Fruit fly (Drosophila melanogaster) whole organism, embryonic: ENCODE measurements around the gene CG17154.

Source experiments
- Adf1 ChIP-seq: fragments of 200-800 bp; sonication (Bioruptor generic); IDR thresholded peaks from 2 replicates; pipeline ENCODE4 v1.3.6; 2022; ENCODE audit warnings: missing biosample characterization, missing genetic modification characterization
- CG10543 ChIP-seq: fragments of 200-800 bp; sonication (Bioruptor generic); optimal IDR thresholded peaks from 3 replicates; lab custom pipeline; 2017; ENCODE audit warnings: missing biosample characterization, mild to moderate bottlenecking, missing genetic modification characterization, moderate library complexity
- CG10979 ChIP-seq: fragments of 200-800 bp; sonication (Bioruptor generic); optimal IDR thresholded peaks from 2 replicates; lab custom pipeline; 2018; ENCODE audit warnings: missing biosample characterization, mild to moderate bottlenecking, missing genetic modification characterization, moderate library complexity
- CG11093 ChIP-seq: fragments of 200-800 bp; sonication (Bioruptor generic); IDR thresholded peaks from 3 replicates; pipeline ENCODE4 v1.3.6; 2022; ENCODE audit warnings: missing biosample characterization, missing genetic modification characterization
- CG12219 ChIP-seq: fragments of 200-800 bp; sonication (Bioruptor generic); optimal IDR thresholded peaks from 3 replicates; lab custom pipeline; 2018; ENCODE audit warnings: missing biosample characterization, mild to moderate bottlenecking, missing genetic modification characterization
- CG12769 ChIP-seq: fragments of 200-800 bp; sonication (Bioruptor generic); optimal IDR thresholded peaks from 2 replicates; lab custom pipeline; 2019; ENCODE audit warnings: missing biosample characterization, mild to moderate bottlenecking, missing genetic modification characterization, moderate library complexity
- CG13624 ChIP-seq: fragments of 200-800 bp; sonication (Bioruptor generic); optimal IDR thresholded peaks from 2 replicates; lab custom pipeline; 2016; ENCODE audit warnings: missing biosample characterization, missing genetic modification characterization
- CG13894 ChIP-seq: fragments of 200-800 bp; sonication (Bioruptor generic); optimal IDR thresholded peaks from 3 replicates; lab custom pipeline; 2018; ENCODE audit warnings: missing biosample characterization, mild to moderate bottlenecking, missing genetic modification characterization, moderate library complexity
- CG14014 ChIP-seq: fragments of 200-800 bp; sonication (Bioruptor generic); IDR thresholded peaks from 2 replicates; pipeline ENCODE4 v1.3.6; 2022; ENCODE audit warnings: missing biosample characterization, missing genetic modification characterization
- CG14710 ChIP-seq: fragments of 200-800 bp; sonication (Bioruptor generic); optimal IDR thresholded peaks from 3 replicates; lab custom pipeline; 2019; ENCODE audit warnings: missing biosample characterization, mild to moderate bottlenecking, missing genetic modification characterization, moderate library complexity
- CG1603 ChIP-seq: fragments of 200-800 bp; sonication (Bioruptor generic); optimal IDR thresholded peaks from 2 replicates; lab custom pipeline; 2019; ENCODE audit warnings: missing biosample characterization, mild to moderate bottlenecking, missing genetic modification characterization, moderate library complexity
- CG1647 ChIP-seq: fragments of 200-800 bp; sonication (Bioruptor generic); optimal IDR thresholded peaks from 3 replicates; lab custom pipeline; 2016; ENCODE audit warnings: missing biosample characterization, missing genetic modification characterization
- CG17385 ChIP-seq: fragments of 200-800 bp; sonication (Bioruptor generic); optimal IDR thresholded peaks from 3 replicates; lab custom pipeline; 2018; ENCODE audit warnings: missing biosample characterization, mild to moderate bottlenecking, missing genetic modification characterization
- CG17829 ChIP-seq: fragments of 200-800 bp; optimal IDR thresholded peaks from 2 replicates; lab custom pipeline; 2019; ENCODE audit warnings: missing biosample characterization, mild to moderate bottlenecking, missing genetic modification characterization, moderate library complexity
- CG34224 ChIP-seq: fragments of 200-800 bp; sonication (Bioruptor generic); IDR thresholded peaks from 3 replicates; pipeline ENCODE4 v1.3.6; 2022; ENCODE audit warnings: missing biosample characterization, missing genetic modification characterization; ENCODE audit not compliant: partially characterized antibody
- CG34376 ChIP-seq: fragments of 200-800 bp; sonication (Bioruptor generic); optimal IDR thresholded peaks from 2 replicates; lab custom pipeline; 2018; ENCODE audit warnings: missing biosample characterization, mild to moderate bottlenecking, missing genetic modification characterization
- CG43689 ChIP-seq: fragments of 200-800 bp; sonication (Bioruptor generic); IDR thresholded peaks from 2 replicates; pipeline ENCODE4 v1.3.6; 2022; ENCODE audit warnings: missing biosample characterization, missing genetic modification characterization
- CG4404 ChIP-seq: fragments of 200-800 bp; sonication (Bioruptor generic); IDR thresholded peaks from 2 replicates; pipeline ENCODE4 v1.3.6; 2022; ENCODE audit warnings: missing biosample characterization, missing genetic modification characterization
- CG4707 ChIP-seq: fragments of 200-800 bp; sonication (Bioruptor generic); optimal IDR thresholded peaks from 2 replicates; lab custom pipeline; 2018; ENCODE audit warnings: missing biosample characterization, mild to moderate bottlenecking, missing genetic modification characterization, moderate library complexity
- CG4730 ChIP-seq: fragments of 200-800 bp; sonication (Bioruptor generic); IDR thresholded peaks from 2 replicates; pipeline ENCODE4 v1.3.6; 2022; ENCODE audit warnings: missing biosample characterization, missing genetic modification characterization
- CG6854 ChIP-seq: fragments of 200-800 bp; sonication (Bioruptor generic); optimal IDR thresholded peaks from 3 replicates; lab custom pipeline; 2017; ENCODE audit warnings: missing biosample characterization, mild to moderate bottlenecking, missing genetic modification characterization
- CG7372 ChIP-seq: fragments of 200-800 bp; sonication (Bioruptor generic); IDR thresholded peaks from 2 replicates; pipeline ENCODE4 v1.3.6; 2022; ENCODE audit warnings: missing biosample characterization, missing genetic modification characterization
- CG7987 ChIP-seq: fragments of 200-800 bp; sonication (Bioruptor generic); optimal IDR thresholded peaks from 2 replicates; lab custom pipeline; 2018; ENCODE audit warnings: missing biosample characterization, mild to moderate bottlenecking, missing genetic modification characterization, moderate library complexity
- Drgx ChIP-seq: fragments of 200-800 bp; sonication (Bioruptor generic); IDR thresholded peaks from 2 replicates; pipeline ENCODE4 v1.3.6; 2022; ENCODE audit warnings: missing biosample characterization, missing genetic modification characterization
- GATAe ChIP-seq: fragments of 200-800 bp; sonication (Bioruptor generic); conservative IDR thresholded peaks from 2 replicates; pipeline ENCODE4 v1.3.6; 2022; ENCODE audit warnings: missing biosample characterization, missing genetic modification characterization
- H2.0 ChIP-seq: fragments of 200-800 bp; sonication (Bioruptor generic); IDR thresholded peaks from 2 replicates; pipeline ENCODE4 v1.3.6; 2022; ENCODE audit warnings: missing biosample characterization, missing genetic modification characterization
- Hey ChIP-seq: fragments of 200-800 bp; sonication (Bioruptor generic); optimal IDR thresholded peaks from 3 replicates; lab custom pipeline; 2018; ENCODE audit warnings: missing biosample characterization, mild to moderate bottlenecking, missing genetic modification characterization
- Kr ChIP-seq: fragments of 200-800 bp; sonication (Bioruptor generic); optimal IDR thresholded peaks from 2 replicates; lab custom pipeline; 2017; ENCODE audit warnings: missing biosample characterization, mild to moderate bottlenecking, missing genetic modification characterization
- MESR4 ChIP-seq: fragments of 200-800 bp; sonication (Bioruptor generic); optimal IDR thresholded peaks from 2 replicates; lab custom pipeline; 2018; ENCODE audit warnings: missing biosample characterization, mild to moderate bottlenecking, missing genetic modification characterization, moderate library complexity
- Mad ChIP-seq: fragments of 200-800 bp; sonication (Bioruptor generic); optimal IDR thresholded peaks from 2 replicates; lab custom pipeline; 2016; ENCODE audit warnings: missing biosample characterization, missing genetic modification characterization
- Max ChIP-seq: fragments of 200-800 bp; sonication (Bioruptor generic); optimal IDR thresholded peaks from 2 replicates; lab custom pipeline; 2016; ENCODE audit warnings: missing biosample characterization, mild to moderate bottlenecking, missing genetic modification characterization
- Scr ChIP-seq: fragments of 200-800 bp; sonication (Bioruptor generic); IDR thresholded peaks from 2 replicates; pipeline ENCODE4 v1.3.6; 2022; ENCODE audit warnings: missing biosample characterization, missing genetic modification characterization; ENCODE audit not compliant: partially characterized antibody
- Side ChIP-seq: fragments of 200-800 bp; sonication (Bioruptor generic); optimal IDR thresholded peaks from 2 replicates; lab custom pipeline; 2016; ENCODE audit warnings: missing biosample characterization, missing genetic modification characterization
- Sox100B ChIP-seq: fragments of 200-800 bp; sonication (Bioruptor generic); optimal IDR thresholded peaks from 3 replicates; lab custom pipeline; 2018; ENCODE audit warnings: missing biosample characterization, mild to moderate bottlenecking, missing genetic modification characterization
- Xrp1 ChIP-seq: fragments of 200-800 bp; sonication (Bioruptor generic); IDR thresholded peaks from 2 replicates; pipeline ENCODE4 v1.3.6; 2022; ENCODE audit warnings: missing biosample characterization, missing genetic modification characterization
- caup ChIP-seq: fragments of 200-800 bp; sonication (Bioruptor generic); optimal IDR thresholded peaks from 3 replicates; lab custom pipeline; 2017; ENCODE audit warnings: missing biosample characterization, mild to moderate bottlenecking, missing genetic modification characterization, moderate library complexity; ENCODE audit not compliant: severe bottlenecking
- cg ChIP-seq: fragments of 200-800 bp; sonication (Bioruptor generic); optimal IDR thresholded peaks from 3 replicates; lab custom pipeline; 2019; ENCODE audit warnings: missing biosample characterization, mild to moderate bottlenecking, missing genetic modification characterization, moderate library complexity
- chn ChIP-seq: fragments of 200-800 bp; sonication (Bioruptor generic); optimal IDR thresholded peaks from 2 replicates; lab custom pipeline; 2016; ENCODE audit warnings: missing biosample characterization, missing genetic modification characterization
- ems ChIP-seq: fragments of 200-800 bp; sonication (Bioruptor generic); optimal IDR thresholded peaks from 3 replicates; lab custom pipeline; 2016; ENCODE audit warnings: missing biosample characterization, missing genetic modification characterization
- kay ChIP-seq: fragments of 200-800 bp; sonication (Bioruptor generic); optimal IDR thresholded peaks from 2 replicates; lab custom pipeline; 2016; ENCODE audit warnings: missing biosample characterization, missing genetic modification characterization
- lab ChIP-seq: fragments of 200-800 bp; sonication (Bioruptor generic); optimal IDR thresholded peaks from 3 replicates; lab custom pipeline; 2017; ENCODE audit warnings: missing biosample characterization, missing genetic modification characterization, mild to moderate bottlenecking, moderate library complexity, missing genetic modification reagents
- lov ChIP-seq, 2 experiments: fragments of 200-800 bp in 1 of 2; fragments of >200 bp in 1 of 2; sonication (Bioruptor generic) in 1 of 2; IDR thresholded peaks in 1 of 2; optimal IDR thresholded peaks in 1 of 2; 2 replicates in 1 of 2; 3 replicates in 1 of 2; pipeline versions ENCODE4 v1.3.6 to Lab custom; 2017 to 2022; ENCODE audit warnings: missing biosample characterization in 1 of 2, missing genetic modification characterization in 1 of 2
- maf-S ChIP-seq: fragments of 200-800 bp; sonication (Bioruptor generic); optimal IDR thresholded peaks from 2 replicates; lab custom pipeline; 2016; ENCODE audit warnings: missing biosample characterization, missing genetic modification characterization
- nerfin-1 ChIP-seq: fragments of 200-800 bp; sonication (Bioruptor generic); optimal IDR thresholded peaks from 3 replicates; lab custom pipeline; 2019; ENCODE audit warnings: missing biosample characterization, mild to moderate bottlenecking, missing genetic modification characterization, moderate library complexity
- onecut ChIP-seq: fragments of 200-800 bp; sonication (Bioruptor generic); IDR thresholded peaks from 2 replicates; pipeline ENCODE4 v1.3.6; 2022; ENCODE audit warnings: missing biosample characterization, missing genetic modification characterization
- slp2 ChIP-seq: fragments of 200-800 bp; sonication (Bioruptor generic); optimal IDR thresholded peaks from 2 replicates; lab custom pipeline; 2016; ENCODE audit warnings: missing biosample characterization, missing genetic modification characterization
- sqz ChIP-seq: fragments of 200-800 bp; sonication (Bioruptor generic); optimal IDR thresholded peaks from 3 replicates; lab custom pipeline; 2018; ENCODE audit warnings: missing biosample characterization, mild to moderate bottlenecking, missing genetic modification characterization
- stc ChIP-seq: fragments of 200-800 bp; sonication (Bioruptor generic); IDR thresholded peaks from 2 replicates; pipeline ENCODE4 v1.3.6; 2022; ENCODE audit warnings: missing biosample characterization, missing genetic modification characterization
- toy ChIP-seq: fragments of 200-800 bp; sonication (Bioruptor generic); IDR thresholded peaks from 2 replicates; pipeline ENCODE4 v1.3.6; 2022; ENCODE audit warnings: missing biosample characterization, missing genetic modification characterization
- zen2 ChIP-seq: fragments of 200-800 bp; sonication (Bioruptor generic); IDR thresholded peaks from 3 replicates; pipeline ENCODE4 v1.3.6; 2022; ENCODE audit warnings: missing biosample characterization, missing genetic modification characterization; ENCODE audit not compliant: partially characterized antibody

CG17154 gene

DNA sequence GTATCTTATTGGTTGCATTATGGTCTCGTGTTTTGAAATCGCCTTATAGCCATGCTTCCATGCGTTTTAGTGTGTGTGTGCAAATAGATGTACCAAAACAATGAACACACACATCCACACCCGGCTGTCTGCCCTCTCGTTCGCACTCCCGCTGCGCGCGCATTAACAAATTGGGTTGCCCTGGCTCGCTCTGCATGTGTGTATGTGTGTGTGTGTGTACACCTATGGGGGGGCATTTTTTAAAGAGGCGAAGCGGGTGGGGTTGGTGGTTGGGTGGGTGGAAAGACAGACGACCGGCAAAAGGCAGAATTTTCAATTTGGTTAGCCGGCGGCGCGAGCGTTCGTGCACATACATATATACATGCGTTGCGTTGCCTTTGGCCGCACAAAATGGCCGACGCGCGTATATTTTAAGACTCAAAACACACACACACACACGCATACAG, 35.7 kb downstream of the CG17154 start (continued):
- TF ChIP-seq CG43689 (GFP tag; lab: Robert Waterston, UW) (no peak), onecut (GFP tag; lab: Robert Waterston, UW) (peak; percentile 33; the same call in 1 of the 2 replicates), CG1603 (tag; lab: Kevin White, UChicago) (peak; percentile 17), CG7372 (GFP tag; lab: Robert Waterston, UW) (no peak; the same call in 1 of the 2 replicates), Drgx (GFP tag; lab: Robert Waterston, UW) (peak; percentile 20; the same call in 1 of the 2 replicates), CG6854 (GFP tag; lab: Kevin White, UChicago) (peak; percentile 13), CG17385 (peak; percentile 36), cg (peak; percentile 100), ems (GFP tag; lab: Kevin White, UChicago) (no peak), CG10543 (peak; percentile 93), chn (peak; percentile 76), CG12219 (GFP tag; lab: Kevin White, UChicago) (peak; percentile 55), stc (GFP tag; lab: Robert Waterston, UW) (0 out of 2 replicates have a peak, but pooled peaks have one; percentile 7), Sox100B (GFP tag; lab: Kevin White, UChicago) (no peak), CG14710 (tag; lab: Kevin White, UChicago) (peak; percentile 9), sqz (peak; percentile 28), toy (GFP tag; lab: Robert Waterston, UW) (no peak), Side (GFP tag; lab: Kevin White, UChicago) (no peak), CG4404 (GFP tag; lab: Robert Waterston, UW) (no peak), CG34376 (peak; percentile 49), H2.0 (GFP tag; lab: Robert Waterston, UW) (no peak), lov (optimal IDR thresholded peaks at IDR 0.05; lab: Kevin White, UChicago) (no peak), lov (GFP tag; IDR thresholded peaks at IDR 0.05; lab: Robert Waterston, UW) (peak; percentile 77; the same call in 1 of the 3 replicates), MESR4 (GFP tag; lab: Kevin White, UChicago) (peak; percentile 60), CG13894 (tag; lab: Kevin White, UChicago) (no peak), CG1647 (no peak), Hey (tag; lab: Kevin White, UChicago) (no peak), Xrp1 (no peak), Kr (GFP tag; lab: Kevin White, UChicago) (no peak), caup (GFP tag; lab: Kevin White, UChicago) (peak; percentile 60), CG14014 (GFP tag; lab: Robert Waterston, UW) (peak; percentile 7; the same call in 1 of the 2 replicates), CG10979 (tag; lab: Kevin White, UChicago) (peak; percentile 17), CG34224 (no peak), zen2 (no peak), Scr (GFP tag; lab: Robert Waterston, UW) (peak; percentile 19; the same call in 1 of the 2 replicates), nerfin-1 (tag; lab: Kevin White, UChicago) (peak; percentile 58), maf-S (no peak), Adf1 (peak; percentile 73), CG11093 (no peak), CG17829 (peak; percentile 40), CG4730 (GFP tag; lab: Robert Waterston, UW) (no peak), Max (GFP tag; lab: Kevin White, UChicago) (no peak), Mad (GFP tag; lab: Kevin White, UChicago) (no peak), slp2 (GFP tag; lab: Kevin White, UChicago) (no peak), CG12769 (peak; percentile 85), CG4707 (GFP tag; lab: Kevin White, UChicago) (no peak), CG7987 (peak; percentile 75), CG13624 (GFP tag; lab: Kevin White, UChicago) (no peak), kay (GFP tag; lab: Kevin White, UChicago) (no peak), lab (GFP tag; lab: Kevin White, UChicago) (no peak), GATAe (GFP tag; lab: Robert Waterston, UW) (no peak)
